Fruit fly (Drosophila melanogaster) whole organism, embryonic: ENCODE measurements around the gene Nepl14.

Experiments used
- Asciz ChIP-seq: fragments of 200-800 bp; sonication (Bioruptor generic); optimal IDR thresholded peaks from 2 replicates; lab custom pipeline; 2017; ENCODE audit warnings: missing biosample characterization, mild to moderate bottlenecking, missing genetic modification characterization, missing genetic modification reagents
- Blimp-1 ChIP-seq: fragments of 200-800 bp; sonication (Bioruptor generic); optimal IDR thresholded peaks from 3 replicates; lab custom pipeline; 2018; ENCODE audit warnings: missing biosample characterization, missing genetic modification characterization, mild to moderate bottlenecking, moderate library complexity, missing genetic modification reagents
- CG1024 ChIP-seq: fragments of 200-800 bp; sonication (Bioruptor generic); IDR thresholded peaks from 2 replicates; pipeline ENCODE4 v1.3.6; 2022; ENCODE audit warnings: missing biosample characterization, missing genetic modification characterization
- CG10274 ChIP-seq: fragments of 200-800 bp; sonication (Bioruptor generic); optimal IDR thresholded peaks from 3 replicates; lab custom pipeline; 2017; ENCODE audit warnings: missing biosample characterization, mild to moderate bottlenecking, missing genetic modification characterization
- CG10321 ChIP-seq: fragments of 200-800 bp; sonication (Bioruptor generic); IDR thresholded peaks from 2 replicates; pipeline ENCODE4 v1.3.6; 2022; ENCODE audit warnings: missing biosample characterization, missing genetic modification characterization
- CG11398 ChIP-seq: fragments of 200-800 bp; sonication (Bioruptor generic); optimal IDR thresholded peaks from 2 replicates; lab custom pipeline; 2016; ENCODE audit warnings: missing biosample characterization, missing genetic modification characterization
- CG11560 ChIP-seq: fragments of 200-800 bp; sonication (Bioruptor generic); IDR thresholded peaks from 3 replicates; pipeline ENCODE4 v1.3.6; 2022; ENCODE audit warnings: missing biosample characterization, missing genetic modification characterization
- CG14965 ChIP-seq: fragments of 200-800 bp; sonication (Bioruptor generic); optimal IDR thresholded peaks from 2 replicates; lab custom pipeline; 2016; ENCODE audit warnings: missing biosample characterization, missing genetic modification characterization, borderline replicate concordance
- CG1792 ChIP-seq: fragments of 200-800 bp; sonication (Bioruptor generic); optimal IDR thresholded peaks from 2 replicates; lab custom pipeline; 2016; ENCODE audit warnings: missing biosample characterization, missing genetic modification characterization
- CG31365 ChIP-seq: fragments of 200-800 bp; sonication (Bioruptor generic); optimal IDR thresholded peaks from 2 replicates; lab custom pipeline; 2018; ENCODE audit warnings: missing biosample characterization, mild to moderate bottlenecking, missing genetic modification characterization
- CG6813 ChIP-seq: fragments of 200-800 bp; sonication (Bioruptor generic); optimal IDR thresholded peaks from 2 replicates; lab custom pipeline; 2017; ENCODE audit warnings: missing biosample characterization, missing genetic modification characterization, mild to moderate bottlenecking, moderate library complexity, missing genetic modification reagents
- CG7839 ChIP-seq: fragments of 200-800 bp; sonication (Bioruptor generic); optimal IDR thresholded peaks from 3 replicates; lab custom pipeline; 2018; ENCODE audit warnings: missing biosample characterization, mild to moderate bottlenecking, missing genetic modification characterization, moderate library complexity
- CG7987 ChIP-seq: fragments of 200-800 bp; sonication (Bioruptor generic); optimal IDR thresholded peaks from 2 replicates; lab custom pipeline; 2018; ENCODE audit warnings: missing biosample characterization, mild to moderate bottlenecking, missing genetic modification characterization, moderate library complexity
- CG8089 ChIP-seq: fragments of 200-800 bp; sonication (Bioruptor generic); optimal IDR thresholded peaks from 3 replicates; lab custom pipeline; 2016; ENCODE audit warnings: missing biosample characterization, missing genetic modification characterization
- CG8281 ChIP-seq: fragments of 200-800 bp; sonication (Bioruptor generic); optimal IDR thresholded peaks from 2 replicates; lab custom pipeline; 2018; ENCODE audit warnings: missing biosample characterization, mild to moderate bottlenecking, missing genetic modification characterization, moderate library complexity
- CG9437 ChIP-seq: fragments of 200-800 bp; sonication (Bioruptor generic); optimal IDR thresholded peaks from 2 replicates; lab custom pipeline; 2018; ENCODE audit warnings: missing biosample characterization, mild to moderate bottlenecking, missing genetic modification characterization
- CG9797 ChIP-seq: fragments of 200-800 bp; sonication (Bioruptor generic); optimal IDR thresholded peaks from 3 replicates; lab custom pipeline; 2018; ENCODE audit warnings: missing biosample characterization, mild to moderate bottlenecking, missing genetic modification characterization
- Doc2 ChIP-seq: fragments of 200-800 bp; sonication (Bioruptor generic); IDR thresholded peaks from 2 replicates; pipeline ENCODE4 v1.3.6; 2022; ENCODE audit warnings: missing biosample characterization, missing genetic modification characterization
- E2f2 ChIP-seq: fragments of 200-800 bp; sonication (Bioruptor generic); IDR thresholded peaks from 2 replicates; pipeline ENCODE4 v1.3.6; 2022; ENCODE audit warnings: missing biosample characterization, missing genetic modification characterization
- Fer1 ChIP-seq: fragments of 200-800 bp; sonication (Bioruptor generic); optimal IDR thresholded peaks from 2 replicates; lab custom pipeline; 2017; ENCODE audit warnings: missing biosample characterization, mild to moderate bottlenecking, missing genetic modification characterization
- HLH54F ChIP-seq: fragments of 200-800 bp; sonication (Bioruptor generic); optimal IDR thresholded peaks from 3 replicates; lab custom pipeline; 2016; ENCODE audit warnings: missing biosample characterization, missing genetic modification characterization
- HLHmδ ChIP-seq: fragments of 200-800 bp; sonication (Bioruptor generic); optimal IDR thresholded peaks from 2 replicates; lab custom pipeline; 2018; ENCODE audit warnings: missing biosample characterization, mild to moderate bottlenecking, missing genetic modification characterization, moderate library complexity
- Hmx ChIP-seq: fragments of 200-800 bp; sonication (Bioruptor generic); optimal IDR thresholded peaks from 2 replicates; lab custom pipeline; 2016; ENCODE audit warnings: missing biosample characterization, missing genetic modification characterization
- Hr78 ChIP-seq, 2 experiments: fragments of 200-800 bp in 1 of 2; fragments of >200 bp in 1 of 2; sonication (Bioruptor generic) in 1 of 2; optimal IDR thresholded peaks; 2 replicates each; lab custom pipeline; 2017 to 2019; ENCODE audit warnings: missing biosample characterization in 2 of 2, missing genetic modification characterization in 2 of 2, mild to moderate bottlenecking in 1 of 2, moderate library complexity in 1 of 2
- MTF-1 ChIP-seq: fragments of 200-800 bp; sonication (Bioruptor generic); optimal IDR thresholded peaks from 2 replicates; lab custom pipeline; 2018; ENCODE audit warnings: missing biosample characterization, mild to moderate bottlenecking, missing genetic modification characterization, borderline replicate concordance
- Meics ChIP-seq: fragments of 200-800 bp; sonication (Bioruptor generic); optimal IDR thresholded peaks from 2 replicates; lab custom pipeline; 2017; ENCODE audit warnings: missing biosample characterization, mild to moderate bottlenecking, missing genetic modification characterization
- Mes4 ChIP-seq: fragments of 200-800 bp; sonication (Bioruptor generic); optimal IDR thresholded peaks from 2 replicates; lab custom pipeline; 2016; ENCODE audit warnings: missing biosample characterization, missing genetic modification characterization
- Tbp ChIP-seq: fragments of >200 bp; optimal IDR thresholded peaks from 2 replicates; lab custom pipeline; 2018; ENCODE audit warnings: missing biosample characterization, missing genetic modification characterization
- Trl ChIP-seq, 3 experiments: fragments of >200 bp in 2 of 3; fragments of 200-800 bp in 1 of 3; sonication (Bioruptor generic) in 1 of 3; optimal IDR thresholded peaks; 2 replicates in 1 of 3; 3 replicates in 2 of 3; lab custom pipeline; 2016 to 2017; ENCODE audit warnings: missing biosample characterization in 1 of 3, missing genetic modification characterization in 1 of 3
- ac ChIP-seq: fragments of 200-800 bp; sonication (Bioruptor generic); optimal IDR thresholded peaks from 3 replicates; lab custom pipeline; 2017; ENCODE audit warnings: missing biosample characterization, mild to moderate bottlenecking, missing genetic modification characterization
- bsh ChIP-seq, 2 experiments: fragments of 200-800 bp; sonication (Bioruptor generic); optimal IDR thresholded peaks; 2 replicates each; lab custom pipeline; 2017 to 2018; ENCODE audit warnings: mild to moderate bottlenecking in 2 of 2, missing biosample characterization in 2 of 2, missing genetic modification characterization in 2 of 2, moderate library complexity in 1 of 2
- cas ChIP-seq: fragments of 200-800 bp; sonication (Bioruptor generic); IDR thresholded peaks from 2 replicates; pipeline ENCODE4 v1.3.6; 2022; ENCODE audit warnings: missing biosample characterization, missing genetic modification characterization
- chinmo ChIP-seq: fragments of 200-800 bp; sonication (Bioruptor generic); IDR thresholded peaks from 4 replicates; pipeline ENCODE4 v1.3.6; 2022; ENCODE audit warnings: missing biosample characterization, missing genetic modification characterization; ENCODE audit not compliant: partially characterized antibody
- croc ChIP-seq: fragments of 200-800 bp; sonication (Bioruptor generic); conservative IDR thresholded peaks from 3 replicates; pipeline ENCODE4 v1.3.6; 2022; ENCODE audit warnings: missing biosample characterization, missing genetic modification characterization
- danr ChIP-seq: fragments of 200-800 bp; sonication (Bioruptor generic); IDR thresholded peaks from 2 replicates; pipeline ENCODE4 v1.3.6; 2022; ENCODE audit warnings: missing biosample characterization, missing genetic modification characterization
- dati ChIP-seq: fragments of 200-800 bp; sonication (Bioruptor generic); IDR thresholded peaks from 2 replicates; pipeline ENCODE4 v1.3.6; 2022; ENCODE audit warnings: missing biosample characterization, missing genetic modification characterization
- dmrt99B ChIP-seq: fragments of 200-800 bp; sonication (Bioruptor generic); optimal IDR thresholded peaks from 2 replicates; lab custom pipeline; 2018; ENCODE audit warnings: missing biosample characterization, mild to moderate bottlenecking, missing genetic modification characterization, moderate library complexity
- eyg ChIP-seq: fragments of 200-800 bp; sonication (Bioruptor generic); optimal IDR thresholded peaks from 3 replicates; lab custom pipeline; 2016; ENCODE audit warnings: missing biosample characterization, missing genetic modification characterization
- gro ChIP-seq: fragments of 200-800 bp; sonication (Bioruptor generic); optimal IDR thresholded peaks from 2 replicates; lab custom pipeline; 2016; ENCODE audit warnings: missing biosample characterization, missing genetic modification characterization
- nerfin-2 ChIP-seq: fragments of 200-800 bp; sonication (Bioruptor generic); IDR thresholded peaks from 2 replicates; pipeline ENCODE4 v1.3.6; 2022; ENCODE audit warnings: missing biosample characterization, missing genetic modification characterization; ENCODE audit not compliant: partially characterized antibody
- nmo ChIP-seq: fragments of 200-800 bp; sonication (Bioruptor generic); optimal IDR thresholded peaks from 2 replicates; lab custom pipeline; 2018; ENCODE audit warnings: missing biosample characterization, mild to moderate bottlenecking, missing genetic modification characterization, moderate library complexity
- oc ChIP-seq: fragments of 200-800 bp; sonication (Bioruptor generic); optimal IDR thresholded peaks from 2 replicates; lab custom pipeline; 2018; ENCODE audit warnings: missing biosample characterization, mild to moderate bottlenecking, missing genetic modification characterization, moderate library complexity
- onecut ChIP-seq: fragments of 200-800 bp; sonication (Bioruptor generic); IDR thresholded peaks from 2 replicates; pipeline ENCODE4 v1.3.6; 2022; ENCODE audit warnings: missing biosample characterization, missing genetic modification characterization
- prd ChIP-seq, 3 experiments: fragments of >200 bp in 2 of 3; fragments of 200-800 bp in 1 of 3; sonication (Bioruptor generic) in 1 of 3; optimal IDR thresholded peaks in 2 of 3; IDR thresholded peaks in 1 of 3; 2 replicates in 2 of 3; 3 replicates in 1 of 3; pipeline versions ENCODE4 v1.3.6 to Lab custom; 2017 to 2022; ENCODE audit warnings: missing biosample characterization in 1 of 3, missing genetic modification characterization in 1 of 3
- pros ChIP-seq: fragments of 200-800 bp; sonication (Bioruptor generic); optimal IDR thresholded peaks from 3 replicates; lab custom pipeline; 2019; ENCODE audit warnings: missing biosample characterization, mild to moderate bottlenecking, missing genetic modification characterization, moderate library complexity
- row ChIP-seq: fragments of 200-800 bp; sonication (Bioruptor generic); IDR thresholded peaks from 3 replicates; pipeline ENCODE4 v1.3.6; 2022; ENCODE audit warnings: missing biosample characterization, missing genetic modification characterization
- sr ChIP-seq: fragments of 200-800 bp; sonication (Bioruptor generic); IDR thresholded peaks from 3 replicates; pipeline ENCODE4 v1.3.6; 2022; ENCODE audit warnings: missing biosample characterization, missing genetic modification characterization
- tap ChIP-seq: fragments of 200-800 bp; optimal IDR thresholded peaks from 3 replicates; lab custom pipeline; 2019; ENCODE audit warnings: missing biosample characterization, mild to moderate bottlenecking, missing genetic modification characterization, moderate library complexity
- ttk ChIP-seq: fragments of 200-800 bp; sonication (Bioruptor generic); IDR thresholded peaks from 2 replicates; pipeline ENCODE4 v2.1.2; 2022; ENCODE audit warnings: missing biosample characterization, missing genetic modification characterization

Nepl14 gene

dm6 chr3R:22756289-22756688 lies 7.2 kb downstream of the Nepl14 start (continued):
- TF ChIP-seq HLHmδ (no peak), Fer1 (GFP tag; lab: Kevin White, UChicago) (peak; percentile 3), danr (GFP tag; lab: Robert Waterston, UW) (no peak), chinmo (0 out of 4 replicates have a peak, but pooled peaks have one; percentile 49), dati (GFP tag; lab: Robert Waterston, UW) (no peak), dmrt99B (tag; lab: Kevin White, UChicago) (peak; percentile 18), tap (tag; lab: Kevin White, UChicago) (peak; percentile 9), Asciz (GFP tag; lab: Kevin White, UChicago) (peak; percentile 22), CG10274 (no peak), E2f2 (no peak), onecut (peak; percentile 5; the same call in 1 of the 2 replicates), HLH54F (GFP tag; lab: Kevin White, UChicago) (no peak), oc (no peak), ac (GFP tag; lab: Kevin White, UChicago) (no peak), CG9437 (GFP tag; lab: Kevin White, UChicago) (no peak), Doc2 (GFP tag; lab: Robert Waterston, UW) (no peak), Hmx (no peak), CG7987 (peak; percentile 7), Mes4 (GFP tag; lab: Kevin White, UChicago) (no peak), CG1792 (GFP tag; lab: Kevin White, UChicago) (no peak), bsh (GFP tag; optimal IDR thresholded peaks at IDR 0.05; lab: Kevin White, UChicago) (no peak), CG8089 (GFP tag; lab: Kevin White, UChicago) (no peak), cas (GFP tag; lab: Robert Waterston, UW) (no peak), Blimp-1 (GFP tag; lab: Kevin White, UChicago) (peak; percentile 4), CG9797 (GFP tag; lab: Kevin White, UChicago) (no peak), Meics (GFP tag; lab: Kevin White, UChicago) (no peak), nmo (GFP tag; lab: Kevin White, UChicago) (no peak), CG8281 (tag; lab: Kevin White, UChicago) (peak; percentile 6), MTF-1 (GFP tag; lab: Kevin White, UChicago) (peak; percentile 4), CG11398 (GFP tag; lab: Kevin White, UChicago) (no peak), CG6813 (GFP tag; lab: Kevin White, UChicago) (peak; percentile 43)

dm6 chr3R:22755187-22755777 lies 8.2 kb downstream of the Nepl14 start:
- TF ChIP-seq croc (GFP tag; lab: Robert Waterston, UW) = no peak
- no peak for TF ChIP-seq eyg
- TF ChIP-seq gro (GFP tag; lab: Kevin White, UChicago) = no peak
- TF ChIP-seq CG14965 (GFP tag; lab: Kevin White, UChicago) = no peak
- TF ChIP-seq CG10274 = no peak
- peak; percentile 60 to 67 for TF ChIP-seq Trl (optimal IDR thresholded peaks at IDR 0.05; lab: Kevin White, UChicago)
- TF ChIP-seq Trl (GFP tag; optimal IDR thresholded peaks at IDR 0.05; lab: Kevin White, UChicago) = no peak
- peak; percentile 78 for TF ChIP-seq pros (GFP tag; lab: Kevin White, UChicago)
- TF ChIP-seq CG11560 (tag; lab: Robert Waterston, UW) = no peak
- TF ChIP-seq Hr78 (GFP tag; optimal IDR thresholded peaks at IDR 0.05; lab: Kevin White, UChicago) = no peak
- peak; percentile 46; the same call in 1 of the 3 replicates for TF ChIP-seq sr
- TF ChIP-seq prd (optimal IDR thresholded peaks at IDR 0.05; lab: Kevin White, UChicago) = no peak
- no peak for TF ChIP-seq prd (GFP tag; IDR thresholded peaks at IDR 0.05; lab: Robert Waterston, UW)
- no peak for TF ChIP-seq Tbp (GFP tag; lab: Kevin White, UChicago)
- TF ChIP-seq CG7839 = no peak
- no peak for TF ChIP-seq CG1024 (GFP tag; lab: Robert Waterston, UW)
- TF ChIP-seq nerfin-2 (GFP tag; lab: Robert Waterston, UW) = 0 out of 2 replicates have a peak, but pooled peaks have one; percentile 10
- peak; percentile 33; the same call in 1 of the 2 replicates for TF ChIP-seq ttk
- TF ChIP-seq row (GFP tag; lab: Robert Waterston, UW) = 0 out of 3 replicates have a peak, but pooled peaks have one; percentile 12
- no peak for TF ChIP-seq CG10321
- TF ChIP-seq CG31365 (tag; lab: Kevin White, UChicago) = no peak
